Worm (Caenorhabditis elegans) whole organism, L3 larva: ENCODE results near the gene F31E3.6.

Source experiments
- R02D3.7 ChIP-seq: fragments of 150-350 bp; optimal IDR thresholded peaks from 2 replicates; lab custom pipeline; 2014; ENCODE audit warnings: missing biosample characterization, missing genetic modification characterization
- ZK546.5 ChIP-seq: sonication (generic microtip); optimal IDR thresholded peaks from 2 replicates; lab custom pipeline; 2017; ENCODE audit warnings: missing biosample characterization, missing genetic modification characterization
- aly-2 ChIP-seq: fragments of 150-350 bp; optimal IDR thresholded peaks from 2 replicates; lab custom pipeline; 2014; ENCODE audit warnings: missing biosample characterization, missing genetic modification characterization
- ama-1 ChIP-seq: fragments of 150-350 bp; optimal IDR thresholded peaks from 2 replicates; lab custom pipeline; 2018
- ceh-16 ChIP-seq: sonication (generic microtip); optimal IDR thresholded peaks from 2 replicates; lab custom pipeline; 2017; ENCODE audit warnings: missing biosample characterization, missing genetic modification characterization
- ceh-28 ChIP-seq: fragments of 150-350 bp; optimal IDR thresholded peaks from 2 replicates; lab custom pipeline; 2014; ENCODE audit warnings: missing biosample characterization, missing genetic modification reagents, missing genetic modification characterization
- ceh-82 ChIP-seq: fragments of 150-350 bp; optimal IDR thresholded peaks from 2 replicates; lab custom pipeline; 2014; ENCODE audit warnings: missing biosample characterization, missing genetic modification characterization
- ceh-9 ChIP-seq: sonication (generic microtip); optimal IDR thresholded peaks from 2 replicates; lab custom pipeline; 2018; ENCODE audit warnings: missing biosample characterization, missing genetic modification characterization
- daf-12 ChIP-seq: fragments of 150-350 bp; optimal IDR thresholded peaks from 2 replicates; lab custom pipeline; 2014; ENCODE audit warnings: missing biosample characterization, missing genetic modification reagents, missing genetic modification characterization
- egl-27 ChIP-seq: sonication (generic microtip); optimal IDR thresholded peaks from 4 replicates; lab custom pipeline; 2017; ENCODE audit warnings: missing biosample characterization, missing genetic modification reagents, missing genetic modification characterization
- egl-5 ChIP-seq: fragments of 150-350 bp; optimal IDR thresholded peaks from 2 replicates; lab custom pipeline; 2017; ENCODE audit warnings: missing biosample characterization, missing genetic modification reagents, missing genetic modification characterization, inconsistent platforms
- elt-1 ChIP-seq: fragments of 150-350 bp; optimal IDR thresholded peaks from 2 replicates; lab custom pipeline; 2014; ENCODE audit warnings: missing biosample characterization, missing genetic modification characterization
- elt-2 ChIP-seq: sonication (generic microtip); optimal IDR thresholded peaks from 2 replicates; lab custom pipeline; 2016; ENCODE audit warnings: missing genetic modification reagents, mild to moderate bottlenecking, missing genetic modification characterization, missing compliant biosample characterization
- elt-3 ChIP-seq, 3 experiments: fragments of 150-350 bp in 1 of 3; sonication (generic microtip) in 2 of 3; optimal IDR thresholded peaks; 2 replicates in 2 of 3; 4 replicates in 1 of 3; lab custom pipeline; 2014 to 2017; ENCODE audit warnings: missing biosample characterization in 3 of 3, missing genetic modification characterization in 3 of 3
- eor-1 ChIP-seq, 2 experiments: fragments of 150-350 bp; optimal IDR thresholded peaks; 2 replicates each; lab custom pipeline; 2014 to 2018; ENCODE audit warnings: missing biosample characterization in 2 of 2, missing genetic modification characterization in 2 of 2
- fkh-10 ChIP-seq: sonication (generic microtip); optimal IDR thresholded peaks from 2 replicates; lab custom pipeline; 2017; ENCODE audit warnings: missing biosample characterization, missing genetic modification reagents, missing genetic modification characterization
- fkh-2 ChIP-seq: fragments of 150-350 bp; optimal IDR thresholded peaks from 2 replicates; lab custom pipeline; 2014; ENCODE audit warnings: missing biosample characterization, missing genetic modification reagents, missing genetic modification characterization
- fos-1 ChIP-seq: fragments of 150-350 bp; optimal IDR thresholded peaks from 2 replicates; lab custom pipeline; 2014; ENCODE audit warnings: missing biosample characterization, missing genetic modification characterization
- hmg-11 ChIP-seq: sonication (generic microtip); optimal IDR thresholded peaks from 2 replicates; lab custom pipeline; 2016; ENCODE audit warnings: missing genetic modification characterization, missing compliant biosample characterization
- jun-1 ChIP-seq: fragments of 150-350 bp; optimal IDR thresholded peaks from 2 replicates; lab custom pipeline; 2014; ENCODE audit warnings: missing biosample characterization, missing genetic modification reagents, missing genetic modification characterization
- lin-15B ChIP-seq: fragments of 150-350 bp; optimal IDR thresholded peaks from 2 replicates; lab custom pipeline; 2014; ENCODE audit warnings: missing biosample characterization, missing genetic modification characterization
- lin-39 ChIP-seq: fragments of 150-350 bp; optimal IDR thresholded peaks from 2 replicates; lab custom pipeline; 2018; ENCODE audit warnings: missing biosample characterization, missing genetic modification reagents, missing genetic modification characterization
- lsy-12 ChIP-seq: sonication (generic microtip); optimal IDR thresholded peaks from 2 replicates; lab custom pipeline; 2016; ENCODE audit warnings: mild to moderate bottlenecking, missing genetic modification characterization, missing compliant biosample characterization
- mdl-1 ChIP-seq: fragments of 150-350 bp; optimal IDR thresholded peaks from 2 replicates; lab custom pipeline; 2014; ENCODE audit warnings: missing biosample characterization, missing genetic modification characterization
- mml-1 ChIP-seq: fragments of 150-350 bp; sonication (generic microtip); optimal IDR thresholded peaks from 3 replicates; lab custom pipeline; 2014; ENCODE audit warnings: missing biosample characterization, missing genetic modification characterization
- nfya-1 ChIP-seq: sonication (generic microtip); optimal IDR thresholded peaks from 2 replicates; lab custom pipeline; 2017; ENCODE audit warnings: missing genetic modification characterization, mild to moderate bottlenecking, missing compliant biosample characterization, antibody characterized with exemption, moderate library complexity; ENCODE audit not compliant: insufficient read depth
- nhr-11 ChIP-seq: fragments of 150-350 bp; optimal IDR thresholded peaks from 2 replicates; lab custom pipeline; 2014; ENCODE audit warnings: missing biosample characterization, missing genetic modification characterization
- nhr-12 ChIP-seq: fragments of 150-350 bp; optimal IDR thresholded peaks from 2 replicates; lab custom pipeline; 2014; ENCODE audit warnings: missing biosample characterization, missing genetic modification characterization
- nhr-23 ChIP-seq: fragments of 150-350 bp; optimal IDR thresholded peaks from 2 replicates; lab custom pipeline; 2014; ENCODE audit warnings: missing biosample characterization, missing genetic modification reagents, missing genetic modification characterization
- nhr-237 ChIP-seq: fragments of 150-350 bp; optimal IDR thresholded peaks from 2 replicates; lab custom pipeline; 2014; ENCODE audit warnings: missing biosample characterization, missing genetic modification characterization
- nhr-25 ChIP-seq: sonication (generic microtip); optimal IDR thresholded peaks from 2 replicates; lab custom pipeline; 2017; ENCODE audit warnings: missing biosample characterization, missing genetic modification characterization
- nhr-28 ChIP-seq: fragments of 150-350 bp; optimal IDR thresholded peaks from 2 replicates; lab custom pipeline; 2014; ENCODE audit warnings: missing biosample characterization, missing genetic modification characterization
- nhr-43 ChIP-seq: sonication (generic microtip); optimal IDR thresholded peaks from 2 replicates; lab custom pipeline; 2016; ENCODE audit warnings: mild to moderate bottlenecking, missing genetic modification characterization, missing compliant biosample characterization; ENCODE audit not compliant: poor library complexity, severe bottlenecking
- nhr-67 ChIP-seq: fragments of 150-350 bp; optimal IDR thresholded peaks from 2 replicates; lab custom pipeline; 2014; ENCODE audit warnings: missing biosample characterization, missing genetic modification characterization
- nhr-76 ChIP-seq: fragments of 150-350 bp; sonication (generic microtip); optimal IDR thresholded peaks from 5 replicates; lab custom pipeline; 2014; ENCODE audit warnings: missing biosample characterization, missing genetic modification characterization
- nhr-77 ChIP-seq: fragments of 150-350 bp; optimal IDR thresholded peaks from 2 replicates; lab custom pipeline; 2014; ENCODE audit warnings: missing biosample characterization, missing genetic modification characterization
- pha-4 ChIP-seq: fragments of 150-350 bp; optimal IDR thresholded peaks from 2 replicates; lab custom pipeline; 2014; ENCODE audit warnings: missing biosample characterization, missing genetic modification reagents, missing genetic modification characterization
- pqm-1 ChIP-seq: fragments of 150-350 bp; optimal IDR thresholded peaks from 2 replicates; lab custom pipeline; 2017; ENCODE audit warnings: missing biosample characterization, missing genetic modification characterization, inconsistent platforms
- sea-2 ChIP-seq: fragments of 150-350 bp; sonication (generic microtip); optimal IDR thresholded peaks from 4 replicates; lab custom pipeline; 2014; ENCODE audit warnings: missing biosample characterization, missing genetic modification reagents, missing genetic modification characterization
- skn-1 ChIP-seq: fragments of 150-350 bp; optimal IDR thresholded peaks from 2 replicates; lab custom pipeline; 2014; ENCODE audit warnings: missing biosample characterization, missing genetic modification characterization
- snpc-4 ChIP-seq: fragments of 150-350 bp; optimal IDR thresholded peaks from 2 replicates; lab custom pipeline; 2014; ENCODE audit warnings: missing biosample characterization, missing genetic modification characterization
- tbx-2 ChIP-seq: sonication (generic microtip); optimal IDR thresholded peaks from 2 replicates; lab custom pipeline; 2016; ENCODE audit warnings: mild to moderate bottlenecking, missing genetic modification characterization, missing compliant biosample characterization
- unc-39 ChIP-seq: sonication (generic microtip); optimal IDR thresholded peaks from 4 replicates; lab custom pipeline; 2017; ENCODE audit warnings: missing biosample characterization, missing genetic modification characterization
- unc-62 ChIP-seq: fragments of 150-350 bp; sonication (generic microtip); optimal IDR thresholded peaks from 4 replicates; lab custom pipeline; 2014; ENCODE audit warnings: missing biosample characterization, missing genetic modification reagents, missing genetic modification characterization
- zag-1 ChIP-seq: fragments of 150-350 bp; optimal IDR thresholded peaks from 2 replicates; lab custom pipeline; 2014; ENCODE audit warnings: missing biosample characterization, missing genetic modification characterization
- ztf-11 ChIP-seq: fragments of 150-350 bp; optimal IDR thresholded peaks from 2 replicates; lab custom pipeline; 2014; ENCODE audit warnings: missing biosample characterization, missing genetic modification characterization
- ztf-4 ChIP-seq: fragments of 150-350 bp; optimal IDR thresholded peaks from 2 replicates; lab custom pipeline; 2014; ENCODE audit warnings: missing biosample characterization, missing genetic modification characterization

The F31E3.6 gene

ce11 chrIII:6958674-6959241, 23.1 kb upstream of the F31E3.6 start:
- TF ChIP-seq tbx-2 (tag; lab: Kevin White, UChicago), result no peak
- no peak for TF ChIP-seq nhr-76 (tag; lab: Kevin White, UChicago)
- no peak for TF ChIP-seq jun-1
- TF ChIP-seq nfya-1 (tag; lab: Kevin White, UChicago), result no peak
- no peak for TF ChIP-seq mdl-1
- TF ChIP-seq aly-2 (tag; lab: Kevin White, UChicago), result peak; percentile 26

ce11 chrIII:6961167-6961566, 20.7 kb upstream of the F31E3.6 start:
- TF ChIP-seq R02D3.7 (tag; lab: Kevin White, UChicago) (no peak), ceh-9 (no peak), nhr-12 (no peak), daf-12 (no peak), ceh-82 (tag; lab: Kevin White, UChicago) (no peak), fkh-10 (GFP tag; lab: Kevin White, UChicago) (no peak), nhr-43 (no peak), zag-1 (tag; lab: Kevin White, UChicago) (no peak), skn-1 (tag; lab: Kevin White, UChicago) (peak; percentile 95), ztf-11 (tag; lab: Kevin White, UChicago) (no peak), mdl-1 (no peak), ceh-28 (tag; lab: Kevin White, UChicago) (no peak), sea-2 (GFP tag; lab: Kevin White, UChicago) (no peak), egl-27 (tag; lab: Kevin White, UChicago) (no peak), fkh-2 (no peak), nhr-25 (no peak), elt-1 (tag; lab: Kevin White, UChicago) (no peak), nhr-11 (tag; lab: Kevin White, UChicago) (no peak), nhr-67 (tag; lab: Kevin White, UChicago) (no peak), unc-39 (no peak), aly-2 (tag; lab: Kevin White, UChicago) (no peak), lin-39 (tag; lab: Kevin White, UChicago) (no peak), nhr-76 (tag; lab: Kevin White, UChicago) (no peak), unc-62 (no peak), nhr-77 (tag; lab: Kevin White, UChicago) (no peak), eor-1 (tag; optimal IDR thresholded peaks at IDR 0.05; lab: Kevin White, UChicago) (no peak), ZK546.5 (no peak), nhr-28 (no peak), ztf-4 (tag; lab: Kevin White, UChicago) (no peak), snpc-4 (tag; lab: Kevin White, UChicago) (no peak), jun-1 (no peak), ama-1 (lab: Kevin White, UChicago) (peak; percentile 40), fos-1 (no peak), hmg-11 (tag; lab: Kevin White, UChicago) (peak; percentile 41), lsy-12 (no peak), pqm-1 (tag; lab: Kevin White, UChicago) (no peak), nhr-23 (tag; lab: Kevin White, UChicago) (peak; percentile 12), pha-4 (tag; lab: Kevin White, UChicago) (peak; percentile 81), elt-2 (tag; lab: Kevin White, UChicago) (peak; percentile 13), nhr-237 (tag; lab: Kevin White, UChicago) (no peak), tbx-2 (tag; lab: Kevin White, UChicago) (no peak), ceh-16 (tag; lab: Kevin White, UChicago) (no peak), nfya-1 (tag; lab: Kevin White, UChicago) (peak; percentile 81), egl-5 (peak; percentile 25), elt-3 (tag; optimal IDR thresholded peaks at IDR 0.05; lab: Kevin White, UChicago) (no peak), lin-15B (peak; percentile 46), mml-1 (tag; lab: Kevin White, UChicago) (no peak)
